Worm (Caenorhabditis elegans) whole organism, late embryonic: Measurements from ENCODE around the gene Y41E3.6.

Source experiments
- ceh-30 ChIP-seq: fragments of 150-350 bp; optimal IDR thresholded peaks from 2 replicates; lab custom pipeline; 2014; ENCODE audit warnings: missing biosample characterization, missing genetic modification characterization
- ceh-9 ChIP-seq: sonication (generic microtip); optimal IDR thresholded peaks from 2 replicates; lab custom pipeline; 2016; ENCODE audit warnings: mild to moderate bottlenecking, missing genetic modification characterization, inconsistent platforms, missing compliant biosample characterization
- che-1 ChIP-seq: sonication (generic microtip); optimal IDR thresholded peaks from 2 replicates; lab custom pipeline; 2016; ENCODE audit warnings: mild to moderate bottlenecking, missing genetic modification characterization, missing compliant biosample characterization
- dve-1 ChIP-seq: sonication (generic microtip); optimal IDR thresholded peaks from 2 replicates; lab custom pipeline; 2017; ENCODE audit warnings: antibody characterized with exemption, mild to moderate bottlenecking, missing genetic modification characterization, missing compliant biosample characterization
- ets-4 ChIP-seq: sonication (generic microtip); optimal IDR thresholded peaks from 2 replicates; lab custom pipeline; 2016; ENCODE audit warnings: missing genetic modification characterization, missing compliant biosample characterization
- eyg-1 ChIP-seq: sonication (generic microtip); optimal IDR thresholded peaks from 2 replicates; lab custom pipeline; 2016; ENCODE audit warnings: missing genotype, missing genetic modification characterization, missing compliant biosample characterization
- hlh-8 ChIP-seq: sonication (generic microtip); optimal IDR thresholded peaks from 2 replicates; lab custom pipeline; 2016; ENCODE audit warnings: missing genotype, missing genetic modification characterization, missing compliant biosample characterization
- mec-3 ChIP-seq: sonication (generic microtip); optimal IDR thresholded peaks from 2 replicates; lab custom pipeline; 2016; ENCODE audit warnings: borderline replicate concordance, missing genetic modification characterization, missing compliant biosample characterization
- rnt-1 ChIP-seq: sonication (generic microtip); optimal IDR thresholded peaks from 2 replicates; lab custom pipeline; 2016; ENCODE audit warnings: missing genetic modification characterization, missing compliant biosample characterization
- unc-55 ChIP-seq: sonication (generic microtip); optimal IDR thresholded peaks from 2 replicates; lab custom pipeline; 2017; ENCODE audit warnings: missing biosample characterization, missing genetic modification reagents, missing genetic modification characterization
- zip-5 ChIP-seq: sonication (generic microtip); optimal IDR thresholded peaks from 2 replicates; lab custom pipeline; 2016; ENCODE audit warnings: missing genetic modification characterization, missing compliant biosample characterization

DNA sequence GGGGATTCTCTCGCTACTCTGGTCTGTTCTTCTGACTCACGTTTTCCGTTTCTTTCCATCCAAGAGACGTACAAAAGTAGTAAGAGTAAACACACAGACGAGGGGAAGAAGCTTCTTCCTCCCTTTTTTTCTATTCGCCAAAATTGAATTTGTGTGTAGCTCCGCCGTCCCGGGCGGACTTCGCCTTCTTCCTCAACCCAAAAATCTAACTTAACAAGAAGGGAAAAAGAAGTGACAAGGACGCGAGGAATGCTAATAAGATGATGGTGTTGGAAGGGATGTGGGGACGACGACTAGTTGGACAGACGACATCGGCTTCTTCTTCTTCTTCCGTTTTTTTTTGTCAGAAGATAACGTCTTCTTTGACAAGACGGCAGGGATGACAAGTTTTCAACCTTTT, 10.4 kb downstream of the Y41E3.6 start:
- TF ChIP-seq che-1 (tag; lab: Kevin White, UChicago) (no peak), hlh-8 (no peak), ceh-9 (tag; lab: Kevin White, UChicago) (no peak), ets-4 (tag; lab: Kevin White, UChicago) (no peak), dve-1 (tag; lab: Kevin White, UChicago) (no peak), mec-3 (tag; lab: Kevin White, UChicago) (no peak), eyg-1 (no peak), zip-5 (tag; lab: Kevin White, UChicago) (no peak), ceh-30 (tag; lab: Kevin White, UChicago) (no peak), unc-55 (GFP tag; lab: Kevin White, UChicago) (no peak), rnt-1 (tag; lab: Kevin White, UChicago) (no peak)
